Worm (Caenorhabditis elegans) whole organism, young adult: ENCODE measurements around the gene fubl-2.
A peak's percentile ranks its signal among the peaks of the same experiment; 100 is the strongest.
"Not testable (repeated sequence)": the region's sequence is repeated elsewhere in the genome, so short reads cannot be mapped to it uniquely, and the experiment has no call there.

ENCODE experiments used
- B0336.3 ChIP-seq: fragments of 200-800 bp; sonication (Bioruptor generic); IDR thresholded peaks from 2 replicates; pipeline ENCODE4 v1.3.6; 2022; ENCODE audit warnings: missing genetic modification characterization, missing compliant biosample characterization
- D2030.7 ChIP-seq: fragments of 200-800 bp; sonication (Bioruptor generic); IDR thresholded peaks from 2 replicates; pipeline ENCODE4 v1.3.6; 2022; ENCODE audit warnings: missing genetic modification reagents, missing genetic modification characterization, missing compliant biosample characterization
- F10E7.11 ChIP-seq: sonication (generic microtip); optimal IDR thresholded peaks from 2 replicates; lab custom pipeline; 2017; ENCODE audit warnings: mild to moderate bottlenecking, missing genetic modification characterization, moderate library complexity, missing compliant biosample characterization
- F49E8.2 ChIP-seq: sonication (generic microtip); optimal IDR thresholded peaks from 3 replicates; lab custom pipeline; 2017; ENCODE audit warnings: missing genetic modification characterization, mild to moderate bottlenecking, missing compliant biosample characterization, antibody characterized with exemption, moderate library complexity; ENCODE audit not compliant: insufficient read depth
- Y53F4B.3 ChIP-seq: fragments of 200-800 bp; sonication (Bioruptor generic); IDR thresholded peaks from 2 replicates; pipeline ENCODE4 v1.3.6; 2022; ENCODE audit warnings: missing genetic modification reagents, missing genetic modification characterization, missing compliant biosample characterization
- aptf-2 ChIP-seq: fragments of 200-800 bp; sonication (Bioruptor generic); conservative IDR thresholded peaks from 2 replicates; pipeline ENCODE4 v1.3.6; 2022; ENCODE audit warnings: missing genetic modification reagents, missing genetic modification characterization, missing compliant biosample characterization
- atf-7 ChIP-seq: sonication (generic microtip); optimal IDR thresholded peaks from 2 replicates; lab custom pipeline; 2017; ENCODE audit warnings: mild to moderate bottlenecking, missing genetic modification characterization, missing compliant biosample characterization
- attf-3 ChIP-seq: fragments of 200-800 bp; sonication (Bioruptor generic); conservative IDR thresholded peaks from 2 replicates; pipeline ENCODE4 v1.3.6; 2022; ENCODE audit warnings: missing genetic modification reagents, missing genetic modification characterization, missing compliant biosample characterization
- attf-6 ChIP-seq: fragments of 200-800 bp; sonication (Bioruptor generic); IDR thresholded peaks from 2 replicates; pipeline ENCODE4 v1.3.6; 2022; ENCODE audit warnings: missing genetic modification reagents, missing genetic modification characterization, missing compliant biosample characterization
- cebp-1 ChIP-seq, 2 experiments: fragments of 200-800 bp in 1 of 2; sonication (Bioruptor generic) in 1 of 2; sonication (generic microtip) in 1 of 2; IDR thresholded peaks in 1 of 2; optimal IDR thresholded peaks in 1 of 2; 2 replicates each; pipeline versions ENCODE4 v1.3.6 to Lab custom; 2017 to 2022; ENCODE audit warnings: missing compliant biosample characterization in 2 of 2, missing genetic modification characterization in 2 of 2, mild to moderate bottlenecking in 1 of 2, missing genetic modification reagents in 1 of 2, moderate library complexity in 1 of 2
- ceh-58 ChIP-seq: fragments of 200-800 bp; sonication (Bioruptor generic); IDR thresholded peaks from 2 replicates; pipeline ENCODE4 v1.3.6; 2022; ENCODE audit warnings: missing genetic modification characterization, missing compliant biosample characterization
- ceh-79 ChIP-seq: sonication (generic microtip); optimal IDR thresholded peaks from 2 replicates; lab custom pipeline; 2017; ENCODE audit warnings: mild to moderate bottlenecking, missing genetic modification characterization, missing compliant biosample characterization
- chd-7 ChIP-seq: sonication (generic microtip); optimal IDR thresholded peaks from 2 replicates; lab custom pipeline; 2016; ENCODE audit warnings: mild to moderate bottlenecking, missing genetic modification characterization, moderate library complexity, missing compliant biosample characterization
- die-1 ChIP-seq: sonication (generic microtip); optimal IDR thresholded peaks from 2 replicates; lab custom pipeline; 2016; ENCODE audit warnings: missing genotype, mild to moderate bottlenecking, missing genetic modification characterization, missing compliant biosample characterization
- ets-4 ChIP-seq: fragments of 200-800 bp; sonication (Bioruptor generic); optimal IDR thresholded peaks from 2 replicates; lab custom pipeline; 2018; ENCODE audit warnings: mild to moderate bottlenecking, missing genetic modification characterization, missing compliant biosample characterization
- fkh-3 ChIP-seq: sonication (generic microtip); optimal IDR thresholded peaks from 2 replicates; lab custom pipeline; 2016; ENCODE audit warnings: mild to moderate bottlenecking, missing genetic modification characterization, missing compliant biosample characterization
- hmg-1.2 ChIP-seq: fragments of 200-800 bp; sonication (Bioruptor generic); IDR thresholded peaks from 2 replicates; pipeline ENCODE4 v1.3.6; 2022; ENCODE audit warnings: missing genetic modification reagents, missing genetic modification characterization, missing compliant biosample characterization
- lin-54 ChIP-seq: fragments of 200-800 bp; sonication (Bioruptor generic); optimal IDR thresholded peaks from 2 replicates; lab custom pipeline; 2018; ENCODE audit warnings: mild to moderate bottlenecking, missing genetic modification characterization, missing compliant biosample characterization
- lsl-1 ChIP-seq: fragments of 200-800 bp; sonication (Bioruptor generic); optimal IDR thresholded peaks from 2 replicates; lab custom pipeline; 2018; ENCODE audit warnings: mild to moderate bottlenecking, missing genetic modification characterization, moderate library complexity, missing compliant biosample characterization
- madf-6 ChIP-seq: fragments of 200-800 bp; sonication (Bioruptor generic); IDR thresholded peaks from 2 replicates; pipeline ENCODE4 v1.3.6; 2022; ENCODE audit warnings: missing genetic modification reagents, missing genetic modification characterization, missing compliant biosample characterization
- madf-8 ChIP-seq: fragments of 200-800 bp; sonication (Bioruptor generic); conservative IDR thresholded peaks from 2 replicates; pipeline ENCODE4 v1.3.6; 2022; ENCODE audit warnings: missing genetic modification reagents, missing genetic modification characterization, missing compliant biosample characterization
- snpc-1.1 ChIP-seq: sonication (generic microtip); optimal IDR thresholded peaks from 2 replicates; lab custom pipeline; 2017; ENCODE audit warnings: missing genetic modification characterization, mild to moderate bottlenecking, missing compliant biosample characterization, antibody characterized with exemption, moderate library complexity, missing genotype, missing genetic modification reagents; ENCODE audit not compliant: insufficient read depth
- snpc-1.3 ChIP-seq: sonication (generic microtip); optimal IDR thresholded peaks from 2 replicates; lab custom pipeline; 2017; ENCODE audit warnings: missing genetic modification characterization, mild to moderate bottlenecking, missing compliant biosample characterization, antibody characterized with exemption, moderate library complexity, missing genotype, missing genetic modification reagents; ENCODE audit not compliant: insufficient read depth
- snpc-3.4 ChIP-seq: sonication (generic microtip); optimal IDR thresholded peaks from 2 replicates; lab custom pipeline; 2017; ENCODE audit warnings: missing genetic modification characterization, mild to moderate bottlenecking, missing compliant biosample characterization, antibody characterized with exemption, moderate library complexity, missing genotype, missing genetic modification reagents
- snpc-4 ChIP-seq, 5 experiments: fragments of 150-350 bp in 1 of 5; sonication (generic microtip) in 4 of 5; optimal IDR thresholded peaks; 2 replicates each; lab custom pipeline; 2014 to 2018; ENCODE audit warnings: missing genetic modification characterization in 5 of 5, missing biosample characterization in 3 of 5, antibody characterized with exemption in 2 of 5, mild to moderate bottlenecking in 2 of 5, missing compliant biosample characterization in 2 of 5, missing genotype in 2 of 5, moderate library complexity in 2 of 5, missing genetic modification reagents in 1 of 5
- tbp1 ChIP-seq: fragments of 200-800 bp; sonication (Bioruptor generic); optimal IDR thresholded peaks from 2 replicates; lab custom pipeline; 2018; ENCODE audit warnings: mild to moderate bottlenecking, missing genetic modification characterization, missing compliant biosample characterization
- unc-62 ChIP-seq: fragments of 150-350 bp; optimal IDR thresholded peaks from 2 replicates; lab custom pipeline; 2014; ENCODE audit warnings: missing biosample characterization, missing genetic modification reagents, missing genetic modification characterization
- ztf-26 ChIP-seq: sonication (generic microtip); optimal IDR thresholded peaks from 2 replicates; lab custom pipeline; 2017; ENCODE audit warnings: missing genetic modification characterization, missing compliant biosample characterization
- ztf-28 ChIP-seq: fragments of 200-800 bp; sonication (Bioruptor generic); IDR thresholded peaks from 2 replicates; pipeline ENCODE4 v1.3.6; 2022; ENCODE audit warnings: missing genetic modification reagents, missing genetic modification characterization, missing compliant biosample characterization

fubl-2 gene

DNA sequence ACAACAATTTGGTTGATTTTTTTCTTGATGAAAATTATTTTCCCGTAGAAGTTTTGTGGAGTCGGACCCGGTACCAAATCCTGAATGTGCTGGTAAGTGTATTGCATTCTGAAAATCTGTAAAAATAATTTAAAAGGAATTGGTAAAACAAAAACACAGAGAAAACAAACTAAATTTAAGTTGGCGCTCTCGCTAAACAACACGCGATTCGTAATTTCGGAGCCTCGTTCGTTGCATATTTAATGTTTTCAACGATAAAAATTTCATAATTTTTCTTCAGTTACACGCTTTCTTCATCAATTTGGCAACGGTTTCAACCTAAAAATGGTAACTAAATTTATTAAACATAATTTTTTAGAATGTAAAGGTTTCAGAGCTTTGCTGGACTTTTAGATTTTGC is 46.0 kb upstream of the fubl-2 start, which contains the start of the genes pot-1 and ggtb-1:
pot-1 (minus strand) TSS at position 120 of the 400 bp plus-strand sequence.
ggtb-1 (plus strand) TSS at position 208 of the 400 bp plus-strand sequence.
- peak; percentile 91 for TF ChIP-seq attf-3 (GFP tag; lab: Robert Waterston, UW)
- no peak for TF ChIP-seq aptf-2
- TF ChIP-seq snpc-1.1 (tag; lab: Kevin White, UChicago), result no peak
- TF ChIP-seq Y53F4B.3 (GFP tag; lab: Robert Waterston, UW), result no peak
- peak; percentile 14 for TF ChIP-seq lin-54 (GFP tag; lab: Kevin White, UChicago)

DNA sequence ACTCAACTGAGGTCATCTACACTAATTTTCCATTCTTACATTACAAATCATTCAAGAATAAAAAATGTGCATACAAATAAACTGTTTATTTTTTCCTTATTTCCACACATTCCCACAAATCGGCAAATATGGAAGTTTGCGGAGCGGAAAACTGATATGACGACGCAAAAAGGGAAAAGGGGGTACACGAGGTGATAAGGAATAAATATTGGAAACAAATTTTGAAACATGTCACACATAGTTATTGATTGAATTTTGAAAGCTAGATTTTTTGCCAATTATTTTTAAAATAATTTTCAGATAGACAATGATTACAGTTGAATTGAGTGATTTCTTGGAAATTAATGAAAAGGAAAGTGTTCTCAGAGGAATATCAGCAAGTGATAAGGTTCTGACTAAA is 41.1 kb upstream of the fubl-2 start, which contains the start of gene viro-2:
viro-2 (plus strand) TSS at position 301 of the 400 bp plus-strand sequence.
- TF ChIP-seq madf-8; ztf-26; ceh-79 (tag; lab: Kevin White, UChicago): not testable (repeated sequence)

DNA sequence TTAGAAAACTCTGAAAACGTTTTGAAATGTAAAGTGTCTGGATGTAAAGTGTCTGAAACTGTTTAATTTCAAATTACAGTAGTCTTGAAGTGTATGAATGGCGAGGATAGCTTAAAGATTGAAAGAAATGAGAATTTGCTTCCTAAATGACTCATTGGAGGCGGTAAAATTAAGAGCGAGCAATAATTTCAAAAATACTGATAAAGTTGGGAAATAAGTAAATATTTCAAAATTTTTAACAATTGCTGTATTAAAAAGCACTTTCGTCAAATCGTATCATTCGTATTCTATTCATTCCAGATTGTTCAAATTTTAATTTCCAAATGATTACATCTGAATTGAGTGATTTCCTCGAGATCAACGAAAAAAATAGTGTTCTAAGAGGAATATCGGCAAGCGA is 36.8 kb upstream of the fubl-2 start, which contains the start of gene B0280.2:
B0280.2 (plus strand) TSS at position 301 of the 400 bp plus-strand sequence.
- no peak for TF ChIP-seq die-1 (tag; lab: Kevin White, UChicago)
- TF ChIP-seq attf-6 (GFP tag; lab: Robert Waterston, UW), result no peak
- no peak for TF ChIP-seq atf-7 (tag; lab: Kevin White, UChicago)
- TF ChIP-seq ztf-28, result no peak
- no peak for TF ChIP-seq ceh-58 (GFP tag; lab: Robert Waterston, UW)
- no peak for TF ChIP-seq D2030.7 (GFP tag; lab: Robert Waterston, UW)
- no peak for TF ChIP-seq chd-7 (tag; lab: Kevin White, UChicago)
- no peak for TF ChIP-seq F49E8.2 (tag; lab: Kevin White, UChicago)
- no peak for TF ChIP-seq F10E7.11
- TF ChIP-seq ets-4 (GFP tag; lab: Kevin White, UChicago), result no peak
- TF ChIP-seq fkh-3 (tag; lab: Kevin White, UChicago), result no peak
- no peak for TF ChIP-seq B0336.3 (GFP tag; lab: Robert Waterston, UW)
- TF ChIP-seq, all 124 proteins: peak for 0

DNA sequence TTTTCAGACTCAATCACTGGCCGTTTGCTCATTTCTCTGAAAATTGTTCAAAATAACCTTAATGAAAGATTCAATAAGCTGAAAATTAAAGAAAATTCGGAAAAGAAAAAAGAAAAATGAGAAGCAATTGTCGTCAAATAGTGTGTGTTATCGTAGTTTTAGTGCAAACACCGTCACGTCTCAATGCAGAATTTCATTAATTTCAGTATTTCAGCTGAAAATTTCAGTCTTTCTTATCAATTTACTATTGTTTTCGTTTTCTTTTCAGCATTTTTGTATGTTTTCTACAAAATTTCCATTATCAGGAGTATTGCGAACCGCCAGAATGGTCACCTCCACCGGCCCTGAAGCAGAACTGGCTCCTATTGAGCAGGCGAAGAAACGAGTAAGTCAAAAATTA is 35.3 kb upstream of the fubl-2 start, which contains the start of the genes B0280.9 and rpia-1:
B0280.9 (minus strand) TSS at position 36 of the 400 bp plus-strand sequence.
rpia-1 (plus strand) TSS at position 269 of the 400 bp plus-strand sequence.
- TF ChIP-seq snpc-1.3 (tag; lab: Kevin White, UChicago) (peak; percentile 41), unc-62 (GFP tag; lab: Kevin White, UChicago) (no peak), lsl-1 (GFP tag; lab: Kevin White, UChicago) (peak; percentile 14), snpc-4 (GFP tag; optimal IDR thresholded peaks at IDR 0.05; lab: Kevin White, UChicago) (no peak), snpc-4 (tag; optimal IDR thresholded peaks at IDR 0.05; lab: Kevin White, UChicago) (peak in 1 of 4 experiments; percentile 13), cebp-1 (GFP tag; IDR thresholded peaks at IDR 0.05; lab: Robert Waterston, UW) (no peak), cebp-1 (tag; optimal IDR thresholded peaks at IDR 0.05; lab: Kevin White, UChicago) (peak; percentile 6), snpc-3.4 (tag; lab: Kevin White, UChicago) (peak; percentile 12), hmg-1.2 (peak; percentile 28; the same call in 1 of the 2 replicates), tbp1 (GFP tag; lab: Kevin White, UChicago) (no peak), snpc-1.1 (tag; lab: Kevin White, UChicago) (peak; percentile 32), madf-6 (GFP tag; lab: Robert Waterston, UW) (no peak)
